ENCODE assay signal across 1 fruit fly cellular context in the genomic region with DNA sequence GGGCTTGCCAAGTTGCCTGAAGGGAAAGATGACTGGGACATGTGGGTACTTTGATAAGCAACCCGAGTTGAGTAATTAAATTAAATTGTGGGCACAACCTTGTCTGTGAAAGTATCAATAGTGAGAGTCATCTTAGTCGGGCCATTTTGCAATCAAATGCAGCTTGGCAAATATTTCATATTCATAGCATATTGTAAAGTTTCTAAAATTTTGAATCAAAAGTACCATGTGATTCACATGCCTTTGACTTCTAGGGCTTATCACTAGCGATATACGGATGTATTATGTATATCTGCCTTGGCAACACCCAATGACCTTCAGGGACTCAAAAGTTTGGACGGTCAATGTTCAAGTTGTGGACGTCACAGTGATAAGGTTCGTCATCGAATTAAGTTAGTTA.
TF ChIP-seq lines count a peak whose summit lies in the region.

No protein-coding gene starts in this region.

TF ChIP-seq in whole organism, embryonic, 481 proteins besides CTCF, POLR2A, EP300 and RAD21 (continued from another document and continues in another):
- TF ChIP-seq knrl (GFP tag; IDR thresholded peaks at IDR 0.05; lab: Robert Waterston, UW; ENCODE audit: partially characterized antibody) (no peak), CG31224 (GFP tag; IDR thresholded peaks at IDR 0.05; lab: Robert Waterston, UW) (no peak), CG8765 (GFP tag; IDR thresholded peaks at IDR 0.05; lab: Robert Waterston, UW) (no peak), NK7.1 (GFP tag; optimal IDR thresholded peaks at IDR 0.05; lab: Kevin White, UChicago) (no peak), CG12769 (tag; optimal IDR thresholded peaks at IDR 0.05; lab: Kevin White, UChicago) (peak; percentile 3), fd96Cb (tag; optimal IDR thresholded peaks at IDR 0.05; lab: Kevin White, UChicago) (no peak), Xbp1 (GFP tag; optimal IDR thresholded peaks at IDR 0.05; lab: Kevin White, UChicago) (no peak), Atf-2 (GFP tag; optimal IDR thresholded peaks at IDR 0.05; lab: Kevin White, UChicago) (no peak), CG33213 (GFP tag; optimal IDR thresholded peaks at IDR 0.05; lab: Kevin White, UChicago) (no peak), CG31441 (GFP tag; IDR thresholded peaks at IDR 0.05; lab: Robert Waterston, UW) (no peak), bsh (GFP tag; optimal IDR thresholded peaks at IDR 0.05; lab: Kevin White, UChicago) (peak in 1 of 2 experiments; percentile 22), ERR (GFP tag; optimal IDR thresholded peaks at IDR 0.05; lab: Kevin White, UChicago) (no peak), tap (tag; optimal IDR thresholded peaks at IDR 0.05; lab: Kevin White, UChicago) (no peak), CG17802 (tag; optimal IDR thresholded peaks at IDR 0.05; lab: Kevin White, UChicago) (no peak), CG2875 (GFP tag; optimal IDR thresholded peaks at IDR 0.05; lab: Kevin White, UChicago) (no peak), shn (GFP tag; optimal IDR thresholded peaks at IDR 0.05; lab: Kevin White, UChicago) (no peak), zfh1 (GFP tag; IDR thresholded peaks at IDR 0.05; lab: Robert Waterston, UW) (0 out of 3 replicates have a peak, but pooled peaks have one; percentile 11), NC2β (GFP tag; optimal IDR thresholded peaks at IDR 0.05; lab: Kevin White, UChicago) (no peak), Mrtf (GFP tag; IDR thresholded peaks at IDR 0.05; lab: Robert Waterston, UW) (no peak), sens (GFP tag; lab: Kevin White, UChicago) (no peak), CG34376 (GFP tag; optimal IDR thresholded peaks at IDR 0.05; lab: Kevin White, UChicago) (peak; percentile 72), slou (GFP tag; optimal IDR thresholded peaks at IDR 0.05; lab: Kevin White, UChicago) (no peak), z (GFP tag; IDR thresholded peaks at IDR 0.05; lab: Robert Waterston, UW) (no peak), Eip74EF (GFP tag; optimal IDR thresholded peaks at IDR 0.05; lab: Kevin White, UChicago) (no peak), Atf6 (GFP tag; IDR thresholded peaks at IDR 0.05; lab: Robert Waterston, UW) (peak; percentile 51; the same call in 1 of the 2 replicates), CG3726 (GFP tag; IDR thresholded peaks at IDR 0.05; lab: Robert Waterston, UW) (no peak), CG34422 (GFP tag; IDR thresholded peaks at IDR 0.05; lab: Robert Waterston, UW) (no peak), dm (GFP tag; optimal IDR thresholded peaks at IDR 0.05; lab: Kevin White, UChicago) (no peak), pb (GFP tag; optimal IDR thresholded peaks at IDR 0.05; lab: Kevin White, UChicago) (no peak), sim (GFP tag; IDR thresholded peaks at IDR 0.05; lab: Robert Waterston, UW) (no peak), fd64A (GFP tag; optimal IDR thresholded peaks at IDR 0.05; lab: Kevin White, UChicago) (peak; percentile 13), CG43689 (GFP tag; IDR thresholded peaks at IDR 0.05; lab: Robert Waterston, UW) (no peak), phol (tag; optimal IDR thresholded peaks at IDR 0.05; lab: Kevin White, UChicago) (no peak), Meics (GFP tag; optimal IDR thresholded peaks at IDR 0.05; lab: Kevin White, UChicago) (no peak), CG15011 (GFP tag; optimal IDR thresholded peaks at IDR 0.05; lab: Kevin White, UChicago) (no peak), CG16813 (GFP tag; IDR thresholded peaks at IDR 0.05; lab: Robert Waterston, UW; ENCODE audit: partially characterized antibody) (no peak), Sry-δ (GFP tag; optimal IDR thresholded peaks at IDR 0.05; lab: Kevin White, UChicago) (no peak), CG10959 (GFP tag; IDR thresholded peaks at IDR 0.05; lab: Robert Waterston, UW) (no peak), pita (GFP tag; optimal IDR thresholded peaks at IDR 0.05; lab: Kevin White, UChicago) (no peak), CG9727 (GFP tag; optimal IDR thresholded peaks at IDR 0.05; lab: Kevin White, UChicago) (no peak), Rx (GFP tag; IDR thresholded peaks at IDR 0.05; lab: Robert Waterston, UW) (no peak), zfh2 (GFP tag; optimal IDR thresholded peaks at IDR 0.05; lab: Kevin White, UChicago) (no peak), Antp (GFP tag; optimal IDR thresholded peaks at IDR 0.05; lab: Kevin White, UChicago) (no peak), Side (GFP tag; optimal IDR thresholded peaks at IDR 0.05; lab: Kevin White, UChicago) (no peak), CG18476 (GFP tag; optimal IDR thresholded peaks at IDR 0.05; lab: Kevin White, UChicago) (no peak), bbx (GFP tag; IDR thresholded peaks at IDR 0.05; lab: Robert Waterston, UW; ENCODE audit: partially characterized antibody) (no peak), CG11723 (GFP tag; optimal IDR thresholded peaks at IDR 0.05; lab: Kevin White, UChicago) (no peak), YL-1 (GFP tag; optimal IDR thresholded peaks at IDR 0.05; lab: Kevin White, UChicago) (no peak), insv (GFP tag; optimal IDR thresholded peaks at IDR 0.05; lab: Kevin White, UChicago) (no peak), toy (GFP tag; IDR thresholded peaks at IDR 0.05; lab: Robert Waterston, UW) (no peak), CG12942 (GFP tag; optimal IDR thresholded peaks at IDR 0.05; lab: Kevin White, UChicago) (no peak), gsb-n (tag; optimal IDR thresholded peaks at IDR 0.05; lab: Kevin White, UChicago) (no peak), kay (GFP tag; optimal IDR thresholded peaks at IDR 0.05; lab: Kevin White, UChicago) (no peak), dysf (GFP tag; IDR thresholded peaks at IDR 0.05; lab: Robert Waterston, UW) (no peak), hb (GFP tag; IDR thresholded peaks at IDR 0.05; lab: Robert Waterston, UW; ENCODE audit: partially characterized antibody) (no peak), CG3407 (GFP tag; optimal IDR thresholded peaks at IDR 0.05; lab: Kevin White, UChicago) (no peak), cg (GFP tag; optimal IDR thresholded peaks at IDR 0.05; lab: Kevin White, UChicago) (no peak), bigmax (GFP tag; optimal IDR thresholded peaks at IDR 0.05; lab: Kevin White, UChicago) (no peak), ftz-f1 (GFP tag; optimal IDR thresholded peaks at IDR 0.05; lab: Kevin White, UChicago) (no peak), CG12219 (GFP tag; optimal IDR thresholded peaks at IDR 0.05; lab: Kevin White, UChicago) (no peak), CG32772 (GFP tag; IDR thresholded peaks at IDR 0.05; lab: Robert Waterston, UW) (no peak), wdn (GFP tag; IDR thresholded peaks at IDR 0.05; lab: Robert Waterston, UW) (no peak), vfl (GFP tag; optimal IDR thresholded peaks at IDR 0.05; lab: Kevin White, UChicago) (no peak), CG1647 (GFP tag; optimal IDR thresholded peaks at IDR 0.05; lab: Kevin White, UChicago) (no peak), HLH4C (GFP tag; IDR thresholded peaks at IDR 0.05; lab: Robert Waterston, UW; ENCODE audit: partially characterized antibody) (no peak), lab (GFP tag; optimal IDR thresholded peaks at IDR 0.05; lab: Kevin White, UChicago) (peak; percentile 30), Fer2 (tag; optimal IDR thresholded peaks at IDR 0.05; lab: Kevin White, UChicago) (no peak), CG7963 (GFP tag; IDR thresholded peaks at IDR 0.05; lab: Robert Waterston, UW; ENCODE audit: partially characterized antibody) (no peak), CG11696 (GFP tag; IDR thresholded peaks at IDR 0.05; lab: Robert Waterston, UW) (no peak), sqz (GFP tag; optimal IDR thresholded peaks at IDR 0.05; lab: Kevin White, UChicago) (no peak), CG7745 (tag; optimal IDR thresholded peaks at IDR 0.05; lab: Kevin White, UChicago) (no peak), Xrp1 (GFP tag; IDR thresholded peaks at IDR 0.05; lab: Robert Waterston, UW) (peak; percentile 25; the same call in 1 of the 2 replicates), gro (GFP tag; optimal IDR thresholded peaks at IDR 0.05; lab: Kevin White, UChicago) (no peak), D (optimal IDR thresholded peaks at IDR 0.05; lab: Kevin White, UChicago) (no peak), D (GFP tag; optimal IDR thresholded peaks at IDR 0.05; lab: Kevin White, UChicago) (no peak), mam (GFP tag; optimal IDR thresholded peaks at IDR 0.05; lab: Kevin White, UChicago) (no peak), hbn (GFP tag; IDR thresholded peaks at IDR 0.05; lab: Robert Waterston, UW; ENCODE audit: partially characterized antibody) (no peak), lola (GFP tag; optimal IDR thresholded peaks at IDR 0.05; lab: Kevin White, UChicago) (no peak), CG10274 (GFP tag; optimal IDR thresholded peaks at IDR 0.05; lab: Kevin White, UChicago) (no peak), Oaz (GFP tag; IDR thresholded peaks at IDR 0.05; lab: Robert Waterston, UW) (no peak), CG9817 (tag; optimal IDR thresholded peaks at IDR 0.05; lab: Kevin White, UChicago) (no peak), unpg (GFP tag; optimal IDR thresholded peaks at IDR 0.05; lab: Kevin White, UChicago) (no peak), CG13775 (GFP tag; optimal IDR thresholded peaks at IDR 0.05; lab: Kevin White, UChicago) (no peak), grau (tag; optimal IDR thresholded peaks at IDR 0.05; lab: Kevin White, UChicago) (no peak), CG1832 (GFP tag; optimal IDR thresholded peaks at IDR 0.05; lab: Kevin White, UChicago) (no peak), BEAF-32 (GFP tag; optimal IDR thresholded peaks at IDR 0.05; lab: Kevin White, UChicago) (no peak), CG1233 (GFP tag; optimal IDR thresholded peaks at IDR 0.05; lab: Kevin White, UChicago) (peak; percentile 34), HmgZ (tag; optimal IDR thresholded peaks at IDR 0.05; lab: Kevin White, UChicago) (no peak), scrt (GFP tag; optimal IDR thresholded peaks at IDR 0.05; lab: Kevin White, UChicago) (no peak), CG17361 (GFP tag; IDR thresholded peaks at IDR 0.05; lab: Robert Waterston, UW) (no peak), CG32532 (GFP tag; IDR thresholded peaks at IDR 0.05; lab: Robert Waterston, UW) (0 out of 2 replicates have a peak, but pooled peaks have one; percentile 14), jigr1 (GFP tag; IDR thresholded peaks at IDR 0.05; lab: Robert Waterston, UW) (no peak), CG4617 (GFP tag; optimal IDR thresholded peaks at IDR 0.05; lab: Kevin White, UChicago; ENCODE audit: borderline replicate concordance) (no peak), Pdp1 (GFP tag; optimal IDR thresholded peaks at IDR 0.05; lab: Kevin White, UChicago) (peak in 1 of 2 experiments; percentile 64), Ptx1 (GFP tag; IDR thresholded peaks at IDR 0.05; lab: Robert Waterston, UW) (no peak), Myb (GFP tag; optimal IDR thresholded peaks at IDR 0.05; lab: Kevin White, UChicago) (no peak), CG5953 (GFP tag; IDR thresholded peaks at IDR 0.05; lab: Robert Waterston, UW) (no peak), CG5245 (GFP tag; optimal IDR thresholded peaks at IDR 0.05; lab: Kevin White, UChicago) (no peak), Kr (GFP tag; optimal IDR thresholded peaks at IDR 0.05; lab: Kevin White, UChicago) (no peak), twi (tag; optimal IDR thresholded peaks at IDR 0.05; lab: Kevin White, UChicago) (no peak), odd (GFP tag; optimal IDR thresholded peaks at IDR 0.05; lab: Kevin White, UChicago) (no peak), CG7786 (GFP tag; optimal IDR thresholded peaks at IDR 0.05; lab: Kevin White, UChicago) (no peak), oc (tag; optimal IDR thresholded peaks at IDR 0.05; lab: Kevin White, UChicago) (no peak), CG11093 (GFP tag; IDR thresholded peaks at IDR 0.05; lab: Robert Waterston, UW) (no peak), CG13894 (tag; optimal IDR thresholded peaks at IDR 0.05; lab: Kevin White, UChicago) (no peak), CG12071 (GFP tag; optimal IDR thresholded peaks at IDR 0.05; lab: Kevin White, UChicago) (peak; percentile 16), Ets97D (GFP tag; optimal IDR thresholded peaks at IDR 0.05; lab: Kevin White, UChicago) (no peak), CG8290 (GFP tag; optimal IDR thresholded peaks at IDR 0.05; lab: Kevin White, UChicago) (no peak), CG8290 (tag; optimal IDR thresholded peaks at IDR 0.05; lab: Kevin White, UChicago) (peak in 1 of 2 experiments; percentile 38), btn (GFP tag; optimal IDR thresholded peaks at IDR 0.05; lab: Kevin White, UChicago) (no peak), CG9876 (GFP tag; optimal IDR thresholded peaks at IDR 0.05; lab: Kevin White, UChicago) (no peak), Oli (tag; optimal IDR thresholded peaks at IDR 0.05; lab: Kevin White, UChicago) (no peak), gcm2 (GFP tag; optimal IDR thresholded peaks at IDR 0.05; lab: Kevin White, UChicago) (no peak), tup (GFP tag; optimal IDR thresholded peaks at IDR 0.05; lab: Kevin White, UChicago) (no peak), CG4328 (GFP tag; optimal IDR thresholded peaks at IDR 0.05; lab: Kevin White, UChicago) (no peak), CG7357 (GFP tag; IDR thresholded peaks at IDR 0.05; lab: Robert Waterston, UW) (no peak), CG8281 (tag; optimal IDR thresholded peaks at IDR 0.05; lab: Kevin White, UChicago) (no peak), CG4707 (GFP tag; optimal IDR thresholded peaks at IDR 0.05; lab: Kevin White, UChicago) (no peak), Fer3 (tag; optimal IDR thresholded peaks at IDR 0.05; lab: Kevin White, UChicago) (peak; percentile 25), CG12299 (tag; optimal IDR thresholded peaks at IDR 0.05; lab: Kevin White, UChicago) (no peak), ssp (GFP tag; IDR thresholded peaks at IDR 0.05; lab: Robert Waterston, UW) (no peak), Scr (GFP tag; IDR thresholded peaks at IDR 0.05; lab: Robert Waterston, UW; ENCODE audit: partially characterized antibody) (no peak), CG9609 (GFP tag; optimal IDR thresholded peaks at IDR 0.05; lab: Kevin White, UChicago) (no peak), Hsf (GFP tag; optimal IDR thresholded peaks at IDR 0.05; lab: Kevin White, UChicago) (no peak), CG12104 (GFP tag; optimal IDR thresholded peaks at IDR 0.05; lab: Kevin White, UChicago) (no peak), usp (GFP tag; optimal IDR thresholded peaks at IDR 0.05; lab: Kevin White, UChicago) (no peak), gsb (GFP tag; IDR thresholded peaks at IDR 0.05; lab: Robert Waterston, UW) (no peak), Dbx (GFP tag; IDR thresholded peaks at IDR 0.05; lab: Robert Waterston, UW) (no peak), exex (tag; optimal IDR thresholded peaks at IDR 0.05; lab: Kevin White, UChicago) (no peak), Med (GFP tag; lab: Kevin White, UChicago) (peak; percentile 85), pfk (GFP tag; optimal IDR thresholded peaks at IDR 0.05; lab: Kevin White, UChicago) (no peak), grn (GFP tag; optimal IDR thresholded peaks at IDR 0.05; lab: Kevin White, UChicago) (peak; percentile 32), schlank (tag; optimal IDR thresholded peaks at IDR 0.05; lab: Kevin White, UChicago) (no peak), CG4820 (GFP tag; optimal IDR thresholded peaks at IDR 0.05; lab: Kevin White, UChicago) (no peak), CG14667 (GFP tag; IDR thresholded peaks at IDR 0.05; lab: Robert Waterston, UW) (no peak)
